Fruit fly (Drosophila melanogaster): ENCODE data around the gene by.

Gene by

dm6 chr3R:9501489-9502415, 31.1 kb downstream of the by start:
- no peak for TF ChIP-seq CG3919 (GFP tag; optimal IDR thresholded peaks at IDR 0.05)
- peak; percentile 43 for TF ChIP-seq fkh (GFP tag; optimal IDR thresholded peaks at IDR 0.05)
- peak; percentile 52 for TF ChIP-seq Eip78C (GFP tag)
- TF ChIP-seq CG8119 (GFP tag; IDR thresholded peaks at IDR 0.05): no peak
- TF ChIP-seq eg (GFP tag; IDR thresholded peaks at IDR 0.05): no peak
- peak; percentile 82 for TF ChIP-seq svp (GFP tag)
- peak; percentile 68 for TF ChIP-seq dsx (GFP tag; optimal IDR thresholded peaks at IDR 0.05; ENCODE audit: poor library complexity, severe bottlenecking)
- TF ChIP-seq CG31627 (GFP tag; optimal IDR thresholded peaks at IDR 0.05): no peak
- no peak for TF ChIP-seq Hr4 (GFP tag; optimal IDR thresholded peaks at IDR 0.05)
- TF ChIP-seq ss (GFP tag; optimal IDR thresholded peaks at IDR 0.05): peak in 1 of 2 experiments; percentile 16

DNA sequence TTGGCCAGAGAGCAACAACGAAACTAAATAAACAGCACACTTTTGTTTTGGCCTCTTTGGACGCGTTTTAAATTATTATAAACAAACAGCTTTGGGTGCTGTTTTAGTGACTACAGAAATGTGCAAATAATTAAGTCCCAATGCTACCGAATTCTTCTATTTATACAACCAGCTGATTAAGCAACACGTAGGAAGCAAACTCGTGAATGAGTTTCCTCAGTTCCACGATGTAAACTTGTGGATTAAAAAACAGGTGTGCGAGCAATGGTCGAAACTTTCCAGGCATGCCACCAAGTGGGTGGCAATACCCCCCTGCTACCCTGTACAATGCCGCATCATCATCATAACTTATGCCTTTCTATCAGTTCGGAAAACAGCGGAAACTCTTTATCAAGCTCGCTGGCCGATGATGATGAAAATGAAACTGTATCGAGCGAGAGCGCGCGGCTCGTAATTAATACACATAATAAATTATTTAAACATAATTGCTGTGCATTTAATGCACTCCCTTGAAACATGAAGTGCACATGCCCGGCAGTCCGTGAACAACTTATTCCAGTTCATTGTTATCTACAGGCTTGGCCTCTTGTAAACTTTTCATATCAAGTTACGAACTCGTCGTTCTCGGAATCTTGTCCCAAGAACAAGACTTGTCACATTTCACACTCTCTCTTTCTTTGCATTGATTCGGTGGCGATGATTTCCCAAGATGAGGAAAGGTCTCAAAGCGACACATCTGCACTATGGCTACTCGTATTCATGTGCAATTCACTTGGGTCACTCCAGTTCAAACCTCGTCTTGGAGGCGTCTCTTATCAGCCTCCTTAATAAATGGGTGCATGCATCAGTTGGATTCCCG, 32.4 kb downstream of the by start:
- TF ChIP-seq Sox102F (GFP tag; optimal IDR thresholded peaks at IDR 0.05): no peak
- no peak for TF ChIP-seq CG10669 (GFP tag; optimal IDR thresholded peaks at IDR 0.05)
- no peak for TF ChIP-seq CG6808 (GFP tag; optimal IDR thresholded peaks at IDR 0.05)
- no peak for TF ChIP-seq CG16779 (tag; optimal IDR thresholded peaks at IDR 0.05)
- TF ChIP-seq Eip78C (GFP tag): peak; percentile 56
- TF ChIP-seq CG1621 (tag; optimal IDR thresholded peaks at IDR 0.05): no peak
- no peak for TF ChIP-seq spab (GFP tag; optimal IDR thresholded peaks at IDR 0.05)
- TF ChIP-seq CG6792 (GFP tag; optimal IDR thresholded peaks at IDR 0.05): no peak
- TF ChIP-seq Eip93F (GFP tag; optimal IDR thresholded peaks at IDR 0.05): no peak
- TF ChIP-seq CG11902 (GFP tag; optimal IDR thresholded peaks at IDR 0.05): no peak
- no peak for TF ChIP-seq CG3032 (tag; optimal IDR thresholded peaks at IDR 0.05)
- TF ChIP-seq pdm3 (GFP tag; optimal IDR thresholded peaks at IDR 0.05): no peak
- no peak for TF ChIP-seq Ets96B (tag; optimal IDR thresholded peaks at IDR 0.05)
- no peak for TF ChIP-seq Lpt (GFP tag; optimal IDR thresholded peaks at IDR 0.05)
- no peak for TF ChIP-seq ss (GFP tag; optimal IDR thresholded peaks at IDR 0.05)
- TF ChIP-seq Eip75B (GFP tag; optimal IDR thresholded peaks at IDR 0.05): peak; percentile 7
- TF ChIP-seq CG15336 (GFP tag; IDR thresholded peaks at IDR 0.05): no peak
- no peak for TF ChIP-seq CG10631 (GFP tag; optimal IDR thresholded peaks at IDR 0.05)
- TF ChIP-seq CG8319 (GFP tag; optimal IDR thresholded peaks at IDR 0.05): no peak
- TF ChIP-seq Smox (GFP tag; optimal IDR thresholded peaks at IDR 0.05): no peak
- no peak for TF ChIP-seq salr (GFP tag; optimal IDR thresholded peaks at IDR 0.05)
- TF ChIP-seq vri (GFP tag; optimal IDR thresholded peaks at IDR 0.05): no peak
- TF ChIP-seq CG3919 (GFP tag; optimal IDR thresholded peaks at IDR 0.05): no peak
- no peak for TF ChIP-seq cyc (GFP tag; optimal IDR thresholded peaks at IDR 0.05)
- TF ChIP-seq Sox14 (GFP tag; optimal IDR thresholded peaks at IDR 0.05): no peak
- no peak for TF ChIP-seq CG8119 (GFP tag; IDR thresholded peaks at IDR 0.05)
- no peak for TF ChIP-seq fd85E (GFP tag; optimal IDR thresholded peaks at IDR 0.05)
- TF ChIP-seq acj6 (GFP tag; optimal IDR thresholded peaks at IDR 0.05): no peak
- no peak for TF ChIP-seq CG32006 (GFP tag; optimal IDR thresholded peaks at IDR 0.05)
- TF ChIP-seq eg (GFP tag; IDR thresholded peaks at IDR 0.05): 0 out of 3 replicates have a peak, but pooled peaks have one; percentile 19
- TF ChIP-seq CG9139 (GFP tag; optimal IDR thresholded peaks at IDR 0.05): no peak
- 0 out of 3 replicates have a peak, but pooled peaks have one; percentile 27 for TF ChIP-seq CG6163 (GFP tag; IDR thresholded peaks at IDR 0.05)
- peak; percentile 94 for TF ChIP-seq svp (GFP tag)
- TF ChIP-seq OdsH (GFP tag; optimal IDR thresholded peaks at IDR 0.05): no peak
- TF ChIP-seq esn (GFP tag; optimal IDR thresholded peaks at IDR 0.05): no peak
- no peak for TF ChIP-seq CG4318 (GFP tag; optimal IDR thresholded peaks at IDR 0.05)
- no peak for TF ChIP-seq CG11762 (GFP tag; optimal IDR thresholded peaks at IDR 0.05; ENCODE audit: insufficient read depth)
- no peak for TF ChIP-seq Blimp-1 (GFP tag; optimal IDR thresholded peaks at IDR 0.05)
- TF ChIP-seq fd59A (GFP tag; optimal IDR thresholded peaks at IDR 0.05): no peak
